Worm (Caenorhabditis elegans) whole organism, L3 larva: ENCODE data around the gene Y69H2.15.

Source experiments
- ZK546.5 ChIP-seq: sonication (generic microtip); optimal IDR thresholded peaks from 2 replicates; lab custom pipeline; 2017; ENCODE audit warnings: missing biosample characterization, missing genetic modification characterization
- ama-1 ChIP-seq: fragments of 150-350 bp; optimal IDR thresholded peaks from 2 replicates; lab custom pipeline; 2018
- ceh-16 ChIP-seq: sonication (generic microtip); optimal IDR thresholded peaks from 2 replicates; lab custom pipeline; 2017; ENCODE audit warnings: missing biosample characterization, missing genetic modification characterization
- ceh-9 ChIP-seq: sonication (generic microtip); optimal IDR thresholded peaks from 2 replicates; lab custom pipeline; 2018; ENCODE audit warnings: missing biosample characterization, missing genetic modification characterization
- daf-12 ChIP-seq: fragments of 150-350 bp; optimal IDR thresholded peaks from 2 replicates; lab custom pipeline; 2014; ENCODE audit warnings: missing biosample characterization, missing genetic modification reagents, missing genetic modification characterization
- egl-27 ChIP-seq: sonication (generic microtip); optimal IDR thresholded peaks from 4 replicates; lab custom pipeline; 2017; ENCODE audit warnings: missing biosample characterization, missing genetic modification reagents, missing genetic modification characterization
- elt-1 ChIP-seq: fragments of 150-350 bp; optimal IDR thresholded peaks from 2 replicates; lab custom pipeline; 2014; ENCODE audit warnings: missing biosample characterization, missing genetic modification characterization
- elt-2 ChIP-seq: sonication (generic microtip); optimal IDR thresholded peaks from 2 replicates; lab custom pipeline; 2016; ENCODE audit warnings: missing genetic modification reagents, mild to moderate bottlenecking, missing genetic modification characterization, missing compliant biosample characterization
- eor-1 ChIP-seq, 2 experiments: fragments of 150-350 bp; optimal IDR thresholded peaks; 2 replicates each; lab custom pipeline; 2014 to 2018; ENCODE audit warnings: missing biosample characterization in 2 of 2, missing genetic modification characterization in 2 of 2
- fkh-10 ChIP-seq: sonication (generic microtip); optimal IDR thresholded peaks from 2 replicates; lab custom pipeline; 2017; ENCODE audit warnings: missing biosample characterization, missing genetic modification reagents, missing genetic modification characterization
- fkh-2 ChIP-seq: fragments of 150-350 bp; optimal IDR thresholded peaks from 2 replicates; lab custom pipeline; 2014; ENCODE audit warnings: missing biosample characterization, missing genetic modification reagents, missing genetic modification characterization
- fos-1 ChIP-seq: fragments of 150-350 bp; optimal IDR thresholded peaks from 2 replicates; lab custom pipeline; 2014; ENCODE audit warnings: missing biosample characterization, missing genetic modification characterization
- jun-1 ChIP-seq: fragments of 150-350 bp; optimal IDR thresholded peaks from 2 replicates; lab custom pipeline; 2014; ENCODE audit warnings: missing biosample characterization, missing genetic modification reagents, missing genetic modification characterization
- lin-39 ChIP-seq: fragments of 150-350 bp; optimal IDR thresholded peaks from 2 replicates; lab custom pipeline; 2018; ENCODE audit warnings: missing biosample characterization, missing genetic modification reagents, missing genetic modification characterization
- lsy-12 ChIP-seq: sonication (generic microtip); optimal IDR thresholded peaks from 2 replicates; lab custom pipeline; 2016; ENCODE audit warnings: mild to moderate bottlenecking, missing genetic modification characterization, missing compliant biosample characterization
- nhr-12 ChIP-seq: fragments of 150-350 bp; optimal IDR thresholded peaks from 2 replicates; lab custom pipeline; 2014; ENCODE audit warnings: missing biosample characterization, missing genetic modification characterization
- nhr-23 ChIP-seq: fragments of 150-350 bp; optimal IDR thresholded peaks from 2 replicates; lab custom pipeline; 2014; ENCODE audit warnings: missing biosample characterization, missing genetic modification reagents, missing genetic modification characterization
- nhr-237 ChIP-seq: fragments of 150-350 bp; optimal IDR thresholded peaks from 2 replicates; lab custom pipeline; 2014; ENCODE audit warnings: missing biosample characterization, missing genetic modification characterization
- nhr-25 ChIP-seq: sonication (generic microtip); optimal IDR thresholded peaks from 2 replicates; lab custom pipeline; 2017; ENCODE audit warnings: missing biosample characterization, missing genetic modification characterization
- nhr-67 ChIP-seq: fragments of 150-350 bp; optimal IDR thresholded peaks from 2 replicates; lab custom pipeline; 2014; ENCODE audit warnings: missing biosample characterization, missing genetic modification characterization
- nhr-76 ChIP-seq: fragments of 150-350 bp; sonication (generic microtip); optimal IDR thresholded peaks from 5 replicates; lab custom pipeline; 2014; ENCODE audit warnings: missing biosample characterization, missing genetic modification characterization
- pha-4 ChIP-seq: fragments of 150-350 bp; optimal IDR thresholded peaks from 2 replicates; lab custom pipeline; 2014; ENCODE audit warnings: missing biosample characterization, missing genetic modification reagents, missing genetic modification characterization
- pqm-1 ChIP-seq: fragments of 150-350 bp; optimal IDR thresholded peaks from 2 replicates; lab custom pipeline; 2017; ENCODE audit warnings: missing biosample characterization, missing genetic modification characterization, inconsistent platforms
- sea-2 ChIP-seq: fragments of 150-350 bp; sonication (generic microtip); optimal IDR thresholded peaks from 4 replicates; lab custom pipeline; 2014; ENCODE audit warnings: missing biosample characterization, missing genetic modification reagents, missing genetic modification characterization
- unc-39 ChIP-seq: sonication (generic microtip); optimal IDR thresholded peaks from 4 replicates; lab custom pipeline; 2017; ENCODE audit warnings: missing biosample characterization, missing genetic modification characterization
- ztf-11 ChIP-seq: fragments of 150-350 bp; optimal IDR thresholded peaks from 2 replicates; lab custom pipeline; 2014; ENCODE audit warnings: missing biosample characterization, missing genetic modification characterization
- ztf-4 ChIP-seq: fragments of 150-350 bp; optimal IDR thresholded peaks from 2 replicates; lab custom pipeline; 2014; ENCODE audit warnings: missing biosample characterization, missing genetic modification characterization

Gene Y69H2.15

ce11 chrV:18586954-18587353, 39.7 kb downstream of the Y69H2.15 start:
- peak; percentile 11 for TF ChIP-seq nhr-25 (tag; lab: Kevin White, UChicago)
- TF ChIP-seq unc-39 (tag; lab: Kevin White, UChicago), result no peak

- TF ChIP-seq ztf-4 (tag; lab: Kevin White, UChicago), result no peak
- no peak for TF ChIP-seq egl-27 (tag; lab: Kevin White, UChicago)
- TF ChIP-seq ceh-9 (tag; lab: Kevin White, UChicago), result no peak
- no peak for TF ChIP-seq eor-1 (tag; optimal IDR thresholded peaks at IDR 0.05; lab: Kevin White, UChicago)
- TF ChIP-seq fkh-2 (tag; lab: Kevin White, UChicago), result no peak
- TF ChIP-seq lin-39 (tag; lab: Kevin White, UChicago), result no peak
- no peak for TF ChIP-seq ceh-16 (tag; lab: Kevin White, UChicago)
- no peak for TF ChIP-seq ZK546.5 (tag; lab: Kevin White, UChicago)
- TF ChIP-seq ama-1 (lab: Kevin White, UChicago), result no peak
- TF ChIP-seq ztf-11, result no peak
- TF ChIP-seq nhr-23 (tag; lab: Kevin White, UChicago), result no peak
Observed at ce11 chrV:18585102-18585501, 41.6 kb downstream of the Y69H2.15 start.

- TF ChIP-seq jun-1 (tag; lab: Kevin White, UChicago) (no peak), nhr-76 (tag; lab: Kevin White, UChicago) (no peak), pqm-1 (tag; lab: Kevin White, UChicago) (no peak), lsy-12 (tag; lab: Kevin White, UChicago) (no peak), nhr-67 (tag; lab: Kevin White, UChicago) (no peak), elt-1 (tag; lab: Kevin White, UChicago) (no peak), fos-1 (no peak), fkh-10 (GFP tag; lab: Kevin White, UChicago) (no peak), nhr-25 (tag; lab: Kevin White, UChicago) (no peak)
Observed at ce11 chrV:18582358-18582757, 44.3 kb downstream of the Y69H2.15 start, which contains the start of gene txt-14. Gene txt-14, plus strand, starts transcription at chrV:18582658.

ce11 chrV:18581393-18582113, 45.1 kb downstream of the Y69H2.15 start:
- TF ChIP-seq egl-27 (tag; lab: Kevin White, UChicago) (no peak), daf-12 (no peak), lin-39 (tag; lab: Kevin White, UChicago) (peak; percentile 3), nhr-12 (no peak), nhr-25 (tag; lab: Kevin White, UChicago) (no peak), nhr-76 (tag; lab: Kevin White, UChicago) (no peak), fkh-10 (GFP tag; lab: Kevin White, UChicago) (no peak)
- TF ChIP-seq, all 47 proteins: peak for 1

- TF ChIP-seq nhr-25 (tag; lab: Kevin White, UChicago) (no peak), unc-39 (tag; lab: Kevin White, UChicago) (no peak), lin-39 (tag; lab: Kevin White, UChicago) (no peak), sea-2 (GFP tag; lab: Kevin White, UChicago) (no peak), elt-2 (tag; lab: Kevin White, UChicago) (no peak), jun-1 (tag; lab: Kevin White, UChicago) (no peak), nhr-237 (tag; lab: Kevin White, UChicago) (no peak), ZK546.5 (tag; lab: Kevin White, UChicago) (no peak), ceh-9 (tag; lab: Kevin White, UChicago) (no peak)
- TF ChIP-seq, all 47 proteins: peak for 0
Observed at ce11 chrV:18579684-18580083, 47.0 kb downstream of the Y69H2.15 start, which contains the start of gene Y51A2D.13. Gene Y51A2D.13, minus strand, starts transcription at chrV:18579784.

- TF ChIP-seq pha-4 (tag; lab: Kevin White, UChicago), result peak; percentile 42
- TF ChIP-seq elt-2 (tag; lab: Kevin White, UChicago), result peak; percentile 90
- TF ChIP-seq pqm-1 (tag; lab: Kevin White, UChicago), result peak; percentile 48
- no peak for TF ChIP-seq fkh-10 (GFP tag; lab: Kevin White, UChicago)
Observed at ce11 chrV:18578306-18578705, 48.4 kb downstream of the Y69H2.15 start.
